Worm (Caenorhabditis elegans) whole organism, L2 larva: ENCODE data around the gene C10A4.7.

ENCODE experiments used
- C34F6.9 ChIP-seq: fragments of 150-350 bp; optimal IDR thresholded peaks from 2 replicates; lab custom pipeline; 2014; ENCODE audit warnings: missing biosample characterization, missing genetic modification characterization
- F13H6.1 ChIP-seq: sonication (generic microtip); optimal IDR thresholded peaks from 2 replicates; lab custom pipeline; 2016; ENCODE audit warnings: missing genetic modification characterization, missing compliant biosample characterization
- R02D3.7 ChIP-seq: fragments of 150-350 bp; optimal IDR thresholded peaks from 2 replicates; lab custom pipeline; 2014; ENCODE audit warnings: missing biosample characterization, missing genetic modification characterization
- Y55F3AM.14 ChIP-seq: fragments of 200-800 bp; sonication (Bioruptor generic); optimal IDR thresholded peaks from 2 replicates; lab custom pipeline; 2018; ENCODE audit warnings: mild to moderate bottlenecking, missing genetic modification characterization, missing compliant biosample characterization
- aly-2 ChIP-seq: fragments of 150-350 bp; optimal IDR thresholded peaks from 2 replicates; lab custom pipeline; 2014; ENCODE audit warnings: missing biosample characterization, missing genetic modification characterization
- ama-1 ChIP-seq: fragments of 150-350 bp; optimal IDR thresholded peaks from 2 replicates; lab custom pipeline; 2018; ENCODE audit warnings: inconsistent platforms
- ceh-16 ChIP-seq: fragments of 150-350 bp; optimal IDR thresholded peaks from 2 replicates; lab custom pipeline; 2014; ENCODE audit warnings: missing biosample characterization, missing genetic modification characterization
- ceh-82 ChIP-seq: fragments of 150-350 bp; optimal IDR thresholded peaks from 2 replicates; lab custom pipeline; 2014; ENCODE audit warnings: missing biosample characterization, missing genetic modification characterization
- dmd-4 ChIP-seq: sonication (generic microtip); optimal IDR thresholded peaks from 2 replicates; lab custom pipeline; 2017; ENCODE audit warnings: missing biosample characterization, missing genetic modification characterization
- egl-27 ChIP-seq: sonication (generic microtip); optimal IDR thresholded peaks from 3 replicates; lab custom pipeline; 2017; ENCODE audit warnings: missing biosample characterization, missing genetic modification reagents, missing genetic modification characterization
- elt-1 ChIP-seq: fragments of 150-350 bp; optimal IDR thresholded peaks from 2 replicates; lab custom pipeline; 2014; ENCODE audit warnings: missing biosample characterization, missing genetic modification characterization
- elt-3 ChIP-seq: sonication (generic microtip); optimal IDR thresholded peaks from 2 replicates; lab custom pipeline; 2017; ENCODE audit warnings: missing biosample characterization, missing genetic modification characterization
- fos-1 ChIP-seq: fragments of 150-350 bp; optimal IDR thresholded peaks from 2 replicates; lab custom pipeline; 2014; ENCODE audit warnings: missing biosample characterization, missing genetic modification characterization
- gmeb-1 ChIP-seq: fragments of 150-350 bp; optimal IDR thresholded peaks from 2 replicates; lab custom pipeline; 2014; ENCODE audit warnings: missing biosample characterization, missing genetic modification characterization
- lin-11 ChIP-seq: fragments of 150-350 bp; sonication (generic microtip); optimal IDR thresholded peaks from 2 replicates; lab custom pipeline; 2014; ENCODE audit warnings: missing biosample characterization, missing genetic modification characterization, inconsistent platforms, mixed read lengths
- lsy-2 ChIP-seq, 2 experiments: fragments of 150-350 bp in 1 of 2; sonication (generic microtip) in 1 of 2; optimal IDR thresholded peaks; 2 replicates each; lab custom pipeline; 2014 to 2017; ENCODE audit warnings: missing biosample characterization in 2 of 2, missing genetic modification characterization in 2 of 2
- mab-5 ChIP-seq: fragments of 150-350 bp; optimal IDR thresholded peaks from 2 replicates; lab custom pipeline; 2014; ENCODE audit warnings: missing biosample characterization, missing genetic modification characterization
- mbf-1 ChIP-seq: sonication (generic microtip); optimal IDR thresholded peaks from 2 replicates; lab custom pipeline; 2017; ENCODE audit warnings: missing biosample characterization, missing genetic modification characterization
- mdl-1 ChIP-seq, 2 experiments: fragments of 150-350 bp in 1 of 2; sonication (generic microtip) in 1 of 2; optimal IDR thresholded peaks; 2 replicates each; lab custom pipeline; 2017; ENCODE audit warnings: missing biosample characterization in 2 of 2, missing genetic modification characterization in 2 of 2
- nhr-10 ChIP-seq: sonication (generic microtip); optimal IDR thresholded peaks from 2 replicates; lab custom pipeline; 2017; ENCODE audit warnings: missing biosample characterization, missing genetic modification characterization
- nhr-11 ChIP-seq: fragments of 150-350 bp; optimal IDR thresholded peaks from 2 replicates; lab custom pipeline; 2014; ENCODE audit warnings: missing biosample characterization, missing genetic modification characterization
- nhr-129 ChIP-seq: fragments of 150-350 bp; optimal IDR thresholded peaks from 2 replicates; lab custom pipeline; 2014; ENCODE audit warnings: missing biosample characterization, missing genetic modification characterization
- nhr-23 ChIP-seq: fragments of 150-350 bp; optimal IDR thresholded peaks from 2 replicates; lab custom pipeline; 2014; ENCODE audit warnings: missing biosample characterization, missing genetic modification reagents, missing genetic modification characterization
- nhr-237 ChIP-seq: fragments of 150-350 bp; optimal IDR thresholded peaks from 2 replicates; lab custom pipeline; 2014; ENCODE audit warnings: missing biosample characterization, missing genetic modification characterization
- nhr-25 ChIP-seq: fragments of 150-350 bp; sonication (generic microtip); optimal IDR thresholded peaks from 3 replicates; lab custom pipeline; 2014; ENCODE audit warnings: missing biosample characterization, missing genetic modification characterization
- nhr-6 ChIP-seq: fragments of 150-350 bp; optimal IDR thresholded peaks from 2 replicates; lab custom pipeline; 2014; ENCODE audit warnings: missing biosample characterization, missing genetic modification characterization
- nhr-77 ChIP-seq: fragments of 150-350 bp; optimal IDR thresholded peaks from 2 replicates; lab custom pipeline; 2014; ENCODE audit warnings: missing biosample characterization, missing genetic modification characterization
- peb-1 ChIP-seq: fragments of 150-350 bp; optimal IDR thresholded peaks from 2 replicates; lab custom pipeline; 2014; ENCODE audit warnings: missing biosample characterization, missing genetic modification characterization
- sem-4 ChIP-seq: fragments of 150-350 bp; optimal IDR thresholded peaks from 2 replicates; lab custom pipeline; 2014; ENCODE audit warnings: missing biosample characterization, missing genetic modification reagents, missing genetic modification characterization
- skn-1 ChIP-seq: sonication (generic microtip); optimal IDR thresholded peaks from 2 replicates; lab custom pipeline; 2017; ENCODE audit warnings: missing biosample characterization, missing genetic modification characterization
- snpc-4 ChIP-seq: fragments of 150-350 bp; optimal IDR thresholded peaks from 2 replicates; lab custom pipeline; 2014; ENCODE audit warnings: missing biosample characterization, missing genetic modification characterization
- unc-62 ChIP-seq: fragments of 150-350 bp; optimal IDR thresholded peaks from 2 replicates; lab custom pipeline; 2014; ENCODE audit warnings: missing biosample characterization, missing genetic modification reagents, missing genetic modification characterization
- zag-1 ChIP-seq: fragments of 150-350 bp; optimal IDR thresholded peaks from 2 replicates; lab custom pipeline; 2014; ENCODE audit warnings: missing biosample characterization, missing genetic modification characterization
- ztf-1 ChIP-seq: fragments of 200-800 bp; sonication (Bioruptor generic); conservative IDR thresholded peaks from 2 replicates; pipeline ENCODE4 v1.3.6; 2022; ENCODE audit warnings: missing genetic modification characterization, missing compliant biosample characterization
- ztf-4 ChIP-seq: fragments of 150-350 bp; optimal IDR thresholded peaks from 2 replicates; lab custom pipeline; 2014; ENCODE audit warnings: missing biosample characterization, missing genetic modification characterization

Gene C10A4.7

DNA sequence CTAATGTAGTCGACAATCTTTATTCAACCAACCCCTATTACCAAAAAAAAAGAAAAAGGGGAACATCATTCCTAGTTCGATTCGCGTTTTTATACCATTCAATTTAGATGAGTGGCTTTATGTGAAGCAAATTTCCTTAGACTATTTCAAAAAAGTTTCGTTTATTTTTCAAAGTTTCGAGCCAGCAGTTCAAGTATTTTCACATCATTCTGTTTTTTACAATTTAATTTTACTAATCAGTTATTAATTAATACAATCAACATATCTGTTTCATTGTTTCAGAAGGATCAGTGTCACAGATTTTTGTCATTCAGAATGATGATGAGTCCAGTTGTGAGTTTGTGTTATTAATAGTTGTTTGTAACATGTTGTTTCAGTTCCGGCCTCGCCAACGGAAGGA lies 5.4 kb downstream of the C10A4.7 start, which contains the start of gene C10A4.2:
TSS of gene C10A4.2 (plus strand) at position 301 of the 400 bp plus-strand sequence.
- TF ChIP-seq mbf-1 (tag; lab: Kevin White, UChicago) (no peak), ztf-4 (tag; lab: Kevin White, UChicago) (no peak)

DNA sequence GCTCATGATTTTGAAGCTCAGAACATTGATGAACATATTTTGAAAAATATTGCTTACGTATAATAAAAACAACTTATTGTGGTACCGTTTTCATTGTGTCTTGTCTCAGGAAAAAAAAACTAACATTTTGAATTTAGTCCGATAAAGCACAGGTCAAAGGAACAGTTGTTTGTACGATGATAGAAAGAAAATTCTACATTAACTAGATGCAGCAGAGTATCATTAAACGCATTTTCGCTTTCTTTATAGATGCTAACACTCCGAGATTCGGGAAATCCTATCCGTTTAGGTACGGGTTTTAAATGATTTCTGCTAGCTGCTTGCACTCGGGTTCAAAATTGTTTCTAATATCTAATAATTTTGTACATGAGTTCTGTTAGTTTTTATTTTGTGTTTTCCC lies 6.3 kb downstream of the C10A4.7 start:
- TF ChIP-seq nhr-11 (tag; lab: Kevin White, UChicago): no peak
- TF ChIP-seq gmeb-1: no peak
- no peak for TF ChIP-seq F13H6.1 (tag; lab: Kevin White, UChicago)
- TF ChIP-seq ama-1: no peak
- no peak for TF ChIP-seq dmd-4 (tag; lab: Kevin White, UChicago)
- TF ChIP-seq elt-1 (tag; lab: Kevin White, UChicago): no peak
- no peak for TF ChIP-seq R02D3.7 (tag; lab: Kevin White, UChicago)
- no peak for TF ChIP-seq mbf-1 (tag; lab: Kevin White, UChicago)
- TF ChIP-seq snpc-4 (tag; lab: Kevin White, UChicago): no peak
- TF ChIP-seq nhr-10 (tag; lab: Kevin White, UChicago): no peak
- TF ChIP-seq lsy-2 (tag; optimal IDR thresholded peaks at IDR 0.05; lab: Kevin White, UChicago): no peak
- TF ChIP-seq peb-1 (tag; lab: Kevin White, UChicago): no peak
- no peak for TF ChIP-seq C34F6.9 (tag; lab: Kevin White, UChicago)
- no peak for TF ChIP-seq skn-1 (tag; lab: Kevin White, UChicago)
- TF ChIP-seq nhr-23 (tag; lab: Kevin White, UChicago): no peak
- TF ChIP-seq nhr-77 (tag; lab: Kevin White, UChicago): no peak
- TF ChIP-seq elt-3 (tag; lab: Kevin White, UChicago): no peak
- TF ChIP-seq Y55F3AM.14 (GFP tag; lab: Kevin White, UChicago): no peak
- no peak for TF ChIP-seq mdl-1 (tag; optimal IDR thresholded peaks at IDR 0.05; lab: Kevin White, UChicago)
- no peak for TF ChIP-seq ztf-1 (GFP tag; lab: Robert Waterston, UW)

DNA sequence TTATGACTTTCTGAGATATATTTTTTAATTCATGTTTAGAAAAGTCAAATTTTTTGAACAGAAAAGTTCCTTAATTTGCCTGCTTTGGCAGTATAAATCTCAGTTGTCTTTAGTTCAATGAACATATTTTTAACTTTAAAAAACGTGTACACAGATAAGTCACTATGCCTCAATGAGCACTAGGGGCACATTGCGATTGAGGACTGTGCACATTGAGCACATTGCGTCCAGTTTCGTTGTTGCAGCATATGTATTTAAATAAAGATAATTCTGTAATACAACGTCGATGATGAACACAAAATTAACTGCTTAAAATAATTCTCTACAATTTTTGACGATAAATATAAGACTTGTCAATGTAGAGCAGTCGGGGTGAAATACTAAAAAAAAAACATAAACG lies 7.6 kb downstream of the C10A4.7 start:
- TF ChIP-seq nhr-10 (tag; lab: Kevin White, UChicago): no peak
- no peak for TF ChIP-seq aly-2 (tag; lab: Kevin White, UChicago)
- TF ChIP-seq snpc-4 (tag; lab: Kevin White, UChicago): no peak
- TF ChIP-seq Y55F3AM.14 (GFP tag; lab: Kevin White, UChicago): no peak
- no peak for TF ChIP-seq gmeb-1
- TF ChIP-seq F13H6.1 (tag; lab: Kevin White, UChicago): no peak
- TF ChIP-seq ceh-82: no peak
- TF ChIP-seq unc-62: no peak
- no peak for TF ChIP-seq nhr-129 (tag; lab: Kevin White, UChicago)

DNA sequence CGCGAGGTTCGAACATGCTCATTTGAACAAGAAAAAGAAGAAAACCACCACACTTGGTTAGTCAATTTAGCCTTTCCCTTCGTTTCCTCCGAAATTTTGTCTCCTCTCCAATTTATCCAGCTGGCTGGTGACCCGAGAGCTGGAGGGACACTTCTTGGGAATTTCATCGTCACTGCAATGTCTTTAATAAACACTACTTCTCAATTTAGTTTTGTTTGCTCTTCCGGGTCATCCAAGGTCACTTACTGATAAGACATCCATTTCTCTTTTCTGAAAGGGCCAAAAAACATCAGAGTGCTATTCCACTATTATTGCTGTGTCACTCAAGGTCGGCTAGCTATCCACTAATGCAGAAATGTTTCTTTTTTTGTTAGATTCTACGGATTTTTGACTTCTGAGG lies 9.9 kb downstream of the C10A4.7 start, which contains the start of gene C10A4.3:
TSS of gene C10A4.3 (plus strand) at position 301 of the 400 bp plus-strand sequence.
- TF ChIP-seq nhr-11 (tag; lab: Kevin White, UChicago): no peak
- TF ChIP-seq zag-1 (tag; lab: Kevin White, UChicago): no peak
- no peak for TF ChIP-seq nhr-25
- TF ChIP-seq nhr-237 (tag; lab: Kevin White, UChicago): no peak
- no peak for TF ChIP-seq elt-3 (tag; lab: Kevin White, UChicago)
- no peak for TF ChIP-seq ama-1
- no peak for TF ChIP-seq ceh-82
- no peak for TF ChIP-seq mdl-1 (tag; optimal IDR thresholded peaks at IDR 0.05; lab: Kevin White, UChicago)
- TF ChIP-seq Y55F3AM.14 (GFP tag; lab: Kevin White, UChicago): no peak
- TF ChIP-seq sem-4: no peak
- TF ChIP-seq skn-1 (tag; lab: Kevin White, UChicago): no peak

DNA sequence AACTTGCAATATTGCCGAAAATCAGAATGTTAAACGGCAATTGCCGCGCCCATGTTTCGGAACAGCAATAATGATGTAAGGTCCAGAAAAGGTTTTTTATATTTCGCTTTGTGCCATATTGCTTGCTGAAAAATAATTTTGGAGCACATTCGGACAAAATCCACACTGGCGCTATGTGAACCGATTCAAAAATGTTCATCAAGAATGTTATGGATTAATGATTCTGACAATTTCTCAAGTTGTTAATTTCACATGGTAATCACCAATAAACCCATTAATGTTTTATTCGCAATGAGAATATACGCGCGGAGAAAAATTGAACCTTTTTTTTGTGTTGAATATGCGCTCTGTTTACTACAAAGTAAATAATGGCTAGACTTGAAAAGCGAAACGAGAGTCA lies 10.8 kb downstream of the C10A4.7 start:
- TF ChIP-seq egl-27 (no peak), ceh-82 (no peak), lsy-2 (tag; optimal IDR thresholded peaks at IDR 0.05; lab: Kevin White, UChicago) (no peak), fos-1 (tag; lab: Kevin White, UChicago) (no peak), mab-5 (tag; lab: Kevin White, UChicago) (no peak), nhr-25 (no peak), nhr-6 (tag; lab: Kevin White, UChicago) (no peak), ceh-16 (no peak), mbf-1 (tag; lab: Kevin White, UChicago) (no peak), nhr-129 (tag; lab: Kevin White, UChicago) (no peak), nhr-10 (tag; lab: Kevin White, UChicago) (no peak), lin-11 (tag; lab: Kevin White, UChicago) (no peak), ztf-1 (GFP tag; lab: Robert Waterston, UW) (no peak)
